Worm (Caenorhabditis elegans) whole organism, L3 larva: ENCODE results near the gene col-3.

Experiments
- R02D3.7 ChIP-seq: fragments of 150-350 bp; optimal IDR thresholded peaks from 2 replicates; lab custom pipeline; 2014; ENCODE audit warnings: missing biosample characterization, missing genetic modification characterization
- ZK546.5 ChIP-seq: sonication (generic microtip); optimal IDR thresholded peaks from 2 replicates; lab custom pipeline; 2017; ENCODE audit warnings: missing biosample characterization, missing genetic modification characterization
- aly-2 ChIP-seq: fragments of 150-350 bp; optimal IDR thresholded peaks from 2 replicates; lab custom pipeline; 2014; ENCODE audit warnings: missing biosample characterization, missing genetic modification characterization
- ama-1 ChIP-seq: fragments of 150-350 bp; optimal IDR thresholded peaks from 2 replicates; lab custom pipeline; 2018
- ceh-16 ChIP-seq: sonication (generic microtip); optimal IDR thresholded peaks from 2 replicates; lab custom pipeline; 2017; ENCODE audit warnings: missing biosample characterization, missing genetic modification characterization
- ceh-28 ChIP-seq: fragments of 150-350 bp; optimal IDR thresholded peaks from 2 replicates; lab custom pipeline; 2014; ENCODE audit warnings: missing biosample characterization, missing genetic modification reagents, missing genetic modification characterization
- ceh-82 ChIP-seq: fragments of 150-350 bp; optimal IDR thresholded peaks from 2 replicates; lab custom pipeline; 2014; ENCODE audit warnings: missing biosample characterization, missing genetic modification characterization
- ceh-9 ChIP-seq: sonication (generic microtip); optimal IDR thresholded peaks from 2 replicates; lab custom pipeline; 2018; ENCODE audit warnings: missing biosample characterization, missing genetic modification characterization
- daf-12 ChIP-seq: fragments of 150-350 bp; optimal IDR thresholded peaks from 2 replicates; lab custom pipeline; 2014; ENCODE audit warnings: missing biosample characterization, missing genetic modification reagents, missing genetic modification characterization
- egl-27 ChIP-seq: sonication (generic microtip); optimal IDR thresholded peaks from 4 replicates; lab custom pipeline; 2017; ENCODE audit warnings: missing biosample characterization, missing genetic modification reagents, missing genetic modification characterization
- elt-1 ChIP-seq: fragments of 150-350 bp; optimal IDR thresholded peaks from 2 replicates; lab custom pipeline; 2014; ENCODE audit warnings: missing biosample characterization, missing genetic modification characterization
- elt-2 ChIP-seq: sonication (generic microtip); optimal IDR thresholded peaks from 2 replicates; lab custom pipeline; 2016; ENCODE audit warnings: missing genetic modification reagents, mild to moderate bottlenecking, missing genetic modification characterization, missing compliant biosample characterization
- elt-3 ChIP-seq, 3 experiments: fragments of 150-350 bp in 1 of 3; sonication (generic microtip) in 2 of 3; optimal IDR thresholded peaks; 2 replicates in 2 of 3; 4 replicates in 1 of 3; lab custom pipeline; 2014 to 2017; ENCODE audit warnings: missing biosample characterization in 3 of 3, missing genetic modification characterization in 3 of 3
- fkh-10 ChIP-seq: sonication (generic microtip); optimal IDR thresholded peaks from 2 replicates; lab custom pipeline; 2017; ENCODE audit warnings: missing biosample characterization, missing genetic modification reagents, missing genetic modification characterization
- fkh-2 ChIP-seq: fragments of 150-350 bp; optimal IDR thresholded peaks from 2 replicates; lab custom pipeline; 2014; ENCODE audit warnings: missing biosample characterization, missing genetic modification reagents, missing genetic modification characterization
- fos-1 ChIP-seq: fragments of 150-350 bp; optimal IDR thresholded peaks from 2 replicates; lab custom pipeline; 2014; ENCODE audit warnings: missing biosample characterization, missing genetic modification characterization
- hmg-11 ChIP-seq: sonication (generic microtip); optimal IDR thresholded peaks from 2 replicates; lab custom pipeline; 2016; ENCODE audit warnings: missing genetic modification characterization, missing compliant biosample characterization
- jun-1 ChIP-seq: fragments of 150-350 bp; optimal IDR thresholded peaks from 2 replicates; lab custom pipeline; 2014; ENCODE audit warnings: missing biosample characterization, missing genetic modification reagents, missing genetic modification characterization
- lin-15B ChIP-seq: fragments of 150-350 bp; optimal IDR thresholded peaks from 2 replicates; lab custom pipeline; 2014; ENCODE audit warnings: missing biosample characterization, missing genetic modification characterization
- lin-39 ChIP-seq: fragments of 150-350 bp; optimal IDR thresholded peaks from 2 replicates; lab custom pipeline; 2018; ENCODE audit warnings: missing biosample characterization, missing genetic modification reagents, missing genetic modification characterization
- lsy-12 ChIP-seq: sonication (generic microtip); optimal IDR thresholded peaks from 2 replicates; lab custom pipeline; 2016; ENCODE audit warnings: mild to moderate bottlenecking, missing genetic modification characterization, missing compliant biosample characterization
- mdl-1 ChIP-seq: fragments of 150-350 bp; optimal IDR thresholded peaks from 2 replicates; lab custom pipeline; 2014; ENCODE audit warnings: missing biosample characterization, missing genetic modification characterization
- mml-1 ChIP-seq: fragments of 150-350 bp; sonication (generic microtip); optimal IDR thresholded peaks from 3 replicates; lab custom pipeline; 2014; ENCODE audit warnings: missing biosample characterization, missing genetic modification characterization
- nfya-1 ChIP-seq: sonication (generic microtip); optimal IDR thresholded peaks from 2 replicates; lab custom pipeline; 2017; ENCODE audit warnings: missing genetic modification characterization, mild to moderate bottlenecking, missing compliant biosample characterization, antibody characterized with exemption, moderate library complexity; ENCODE audit not compliant: insufficient read depth
- nhr-11 ChIP-seq: fragments of 150-350 bp; optimal IDR thresholded peaks from 2 replicates; lab custom pipeline; 2014; ENCODE audit warnings: missing biosample characterization, missing genetic modification characterization
- nhr-23 ChIP-seq: fragments of 150-350 bp; optimal IDR thresholded peaks from 2 replicates; lab custom pipeline; 2014; ENCODE audit warnings: missing biosample characterization, missing genetic modification reagents, missing genetic modification characterization
- nhr-237 ChIP-seq: fragments of 150-350 bp; optimal IDR thresholded peaks from 2 replicates; lab custom pipeline; 2014; ENCODE audit warnings: missing biosample characterization, missing genetic modification characterization
- nhr-25 ChIP-seq: sonication (generic microtip); optimal IDR thresholded peaks from 2 replicates; lab custom pipeline; 2017; ENCODE audit warnings: missing biosample characterization, missing genetic modification characterization
- nhr-28 ChIP-seq: fragments of 150-350 bp; optimal IDR thresholded peaks from 2 replicates; lab custom pipeline; 2014; ENCODE audit warnings: missing biosample characterization, missing genetic modification characterization
- nhr-43 ChIP-seq: sonication (generic microtip); optimal IDR thresholded peaks from 2 replicates; lab custom pipeline; 2016; ENCODE audit warnings: mild to moderate bottlenecking, missing genetic modification characterization, missing compliant biosample characterization; ENCODE audit not compliant: poor library complexity, severe bottlenecking
- nhr-67 ChIP-seq: fragments of 150-350 bp; optimal IDR thresholded peaks from 2 replicates; lab custom pipeline; 2014; ENCODE audit warnings: missing biosample characterization, missing genetic modification characterization
- nhr-76 ChIP-seq: fragments of 150-350 bp; sonication (generic microtip); optimal IDR thresholded peaks from 5 replicates; lab custom pipeline; 2014; ENCODE audit warnings: missing biosample characterization, missing genetic modification characterization
- pha-4 ChIP-seq: fragments of 150-350 bp; optimal IDR thresholded peaks from 2 replicates; lab custom pipeline; 2014; ENCODE audit warnings: missing biosample characterization, missing genetic modification reagents, missing genetic modification characterization
- pqm-1 ChIP-seq: fragments of 150-350 bp; optimal IDR thresholded peaks from 2 replicates; lab custom pipeline; 2017; ENCODE audit warnings: missing biosample characterization, missing genetic modification characterization, inconsistent platforms
- sea-2 ChIP-seq: fragments of 150-350 bp; sonication (generic microtip); optimal IDR thresholded peaks from 4 replicates; lab custom pipeline; 2014; ENCODE audit warnings: missing biosample characterization, missing genetic modification reagents, missing genetic modification characterization
- skn-1 ChIP-seq: fragments of 150-350 bp; optimal IDR thresholded peaks from 2 replicates; lab custom pipeline; 2014; ENCODE audit warnings: missing biosample characterization, missing genetic modification characterization
- snpc-4 ChIP-seq: fragments of 150-350 bp; optimal IDR thresholded peaks from 2 replicates; lab custom pipeline; 2014; ENCODE audit warnings: missing biosample characterization, missing genetic modification characterization
- tbx-2 ChIP-seq: sonication (generic microtip); optimal IDR thresholded peaks from 2 replicates; lab custom pipeline; 2016; ENCODE audit warnings: mild to moderate bottlenecking, missing genetic modification characterization, missing compliant biosample characterization
- unc-39 ChIP-seq: sonication (generic microtip); optimal IDR thresholded peaks from 4 replicates; lab custom pipeline; 2017; ENCODE audit warnings: missing biosample characterization, missing genetic modification characterization
- unc-62 ChIP-seq: fragments of 150-350 bp; sonication (generic microtip); optimal IDR thresholded peaks from 4 replicates; lab custom pipeline; 2014; ENCODE audit warnings: missing biosample characterization, missing genetic modification reagents, missing genetic modification characterization
- zag-1 ChIP-seq: fragments of 150-350 bp; optimal IDR thresholded peaks from 2 replicates; lab custom pipeline; 2014; ENCODE audit warnings: missing biosample characterization, missing genetic modification characterization
- ztf-11 ChIP-seq: fragments of 150-350 bp; optimal IDR thresholded peaks from 2 replicates; lab custom pipeline; 2014; ENCODE audit warnings: missing biosample characterization, missing genetic modification characterization
- ztf-4 ChIP-seq: fragments of 150-350 bp; optimal IDR thresholded peaks from 2 replicates; lab custom pipeline; 2014; ENCODE audit warnings: missing biosample characterization, missing genetic modification characterization

col-3 gene

ce11 chrIV:8793223-8793622 lies 31.4 kb upstream of the col-3 start (continued):
- TF ChIP-seq ceh-9 (tag; lab: Kevin White, UChicago) (no peak), lsy-12 (tag; lab: Kevin White, UChicago) (peak; percentile 11), unc-62 (GFP tag; lab: Kevin White, UChicago) (peak; percentile 8), nhr-237 (tag; lab: Kevin White, UChicago) (no peak), fkh-10 (GFP tag; lab: Kevin White, UChicago) (no peak)
- TF ChIP-seq, all 47 proteins: peak for 16

ce11 chrIV:8794895-8795665 lies 29.5 kb upstream of the col-3 start:
- TF ChIP-seq nhr-237 (tag; lab: Kevin White, UChicago) = no peak
- no peak for TF ChIP-seq fos-1
- peak; percentile 97 for TF ChIP-seq elt-2
- peak; percentile 62 for TF ChIP-seq nhr-43
- TF ChIP-seq ceh-16 = no peak
- TF ChIP-seq nhr-23 (tag; lab: Kevin White, UChicago) = peak; percentile 83
- TF ChIP-seq hmg-11 (tag; lab: Kevin White, UChicago) = peak; percentile 80
- TF ChIP-seq unc-62 (GFP tag; lab: Kevin White, UChicago) = peak; percentile 80
- no peak for TF ChIP-seq fkh-2 (tag; lab: Kevin White, UChicago)
- TF ChIP-seq snpc-4 (tag; lab: Kevin White, UChicago) = peak; percentile 83
- peak; percentile 82 for TF ChIP-seq lsy-12 (tag; lab: Kevin White, UChicago)
- no peak for TF ChIP-seq ama-1 (lab: Kevin White, UChicago)
- TF ChIP-seq elt-3 (tag; optimal IDR thresholded peaks at IDR 0.05; lab: Kevin White, UChicago) = peak in 1 of 3 experiments; percentile 11
- peak; percentile 68 for TF ChIP-seq pha-4 (tag; lab: Kevin White, UChicago)
- TF ChIP-seq lin-39 (tag; lab: Kevin White, UChicago) = peak; percentile 79
- TF ChIP-seq nhr-25 = peak; percentile 88
- peak; percentile 71 for TF ChIP-seq tbx-2 (tag; lab: Kevin White, UChicago)
- TF ChIP-seq nfya-1 (tag; lab: Kevin White, UChicago) = peak; percentile 81
- TF ChIP-seq ceh-82 (tag; lab: Kevin White, UChicago) = peak; percentile 49
- peak; percentile 57 for TF ChIP-seq ceh-28 (tag; lab: Kevin White, UChicago)
- TF ChIP-seq jun-1 (tag; lab: Kevin White, UChicago) = peak; percentile 77
- peak; percentile 53 for TF ChIP-seq egl-27
- TF ChIP-seq elt-1 = peak; percentile 65
- peak; percentile 67 for TF ChIP-seq ztf-4
- TF ChIP-seq R02D3.7 = peak; percentile 46
- peak; percentile 29 for TF ChIP-seq zag-1 (tag; lab: Kevin White, UChicago)
- TF ChIP-seq skn-1 = peak; percentile 12
- peak; percentile 75 for TF ChIP-seq mdl-1 (tag; lab: Kevin White, UChicago)
- TF ChIP-seq daf-12 (tag; lab: Kevin White, UChicago) = peak; percentile 7
- TF ChIP-seq ztf-11 (tag; lab: Kevin White, UChicago) = no peak
- TF ChIP-seq lin-15B = peak; percentile 17
- no peak for TF ChIP-seq nhr-28 (tag; lab: Kevin White, UChicago)
- no peak for TF ChIP-seq mml-1 (tag; lab: Kevin White, UChicago)
- no peak for TF ChIP-seq aly-2 (tag; lab: Kevin White, UChicago)
- no peak for TF ChIP-seq ceh-9 (tag; lab: Kevin White, UChicago)
- no peak for TF ChIP-seq nhr-67 (tag; lab: Kevin White, UChicago)
- peak; percentile 90 for TF ChIP-seq fkh-10 (GFP tag; lab: Kevin White, UChicago)
- peak; percentile 56 for TF ChIP-seq pqm-1
- TF ChIP-seq nhr-11 (tag; lab: Kevin White, UChicago) = no peak

DNA sequence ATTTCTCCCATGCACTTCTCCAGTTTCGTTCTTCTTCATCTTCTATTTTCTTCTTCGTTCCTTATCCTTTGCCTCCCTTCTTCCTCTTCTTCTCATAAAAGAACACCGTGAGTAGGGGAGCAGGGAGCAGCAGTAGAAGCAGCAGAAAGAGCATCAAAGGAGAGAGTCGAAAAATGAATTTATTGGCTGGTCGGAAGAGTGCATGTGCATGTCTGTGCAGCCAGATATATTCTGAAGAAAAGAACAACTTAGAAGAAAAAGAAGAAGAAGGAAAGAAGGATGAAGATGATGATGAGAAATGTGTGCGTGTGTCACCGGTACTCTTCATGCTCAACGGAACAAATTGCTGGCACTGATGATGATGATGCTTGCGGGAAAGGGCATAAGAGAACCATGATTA lies 28.3 kb upstream of the col-3 start:
- no peak for TF ChIP-seq jun-1 (tag; lab: Kevin White, UChicago)
- no peak for TF ChIP-seq daf-12 (tag; lab: Kevin White, UChicago)
- no peak for TF ChIP-seq aly-2 (tag; lab: Kevin White, UChicago)
- no peak for TF ChIP-seq zag-1 (tag; lab: Kevin White, UChicago)
- no peak for TF ChIP-seq nhr-76 (tag; lab: Kevin White, UChicago)
- TF ChIP-seq nhr-237 (tag; lab: Kevin White, UChicago) = no peak
- no peak for TF ChIP-seq nhr-25
- no peak for TF ChIP-seq ztf-11 (tag; lab: Kevin White, UChicago)
- TF ChIP-seq unc-62 (GFP tag; lab: Kevin White, UChicago) = no peak
- TF ChIP-seq lin-39 (tag; lab: Kevin White, UChicago) = peak; percentile 64
- no peak for TF ChIP-seq lsy-12 (tag; lab: Kevin White, UChicago)
- no peak for TF ChIP-seq ceh-9 (tag; lab: Kevin White, UChicago)
- TF ChIP-seq nhr-28 (tag; lab: Kevin White, UChicago) = no peak
- TF ChIP-seq R02D3.7 = no peak
- TF ChIP-seq ceh-82 (tag; lab: Kevin White, UChicago) = no peak
- no peak for TF ChIP-seq lin-15B
- TF ChIP-seq nfya-1 (tag; lab: Kevin White, UChicago) = peak; percentile 66
- no peak for TF ChIP-seq elt-3 (tag; optimal IDR thresholded peaks at IDR 0.05; lab: Kevin White, UChicago)
- TF ChIP-seq elt-2 = no peak
- no peak for TF ChIP-seq fos-1
- no peak for TF ChIP-seq sea-2
- no peak for TF ChIP-seq skn-1
- TF ChIP-seq ZK546.5 (tag; lab: Kevin White, UChicago) = no peak
- no peak for TF ChIP-seq unc-39 (tag; lab: Kevin White, UChicago)
- peak; percentile 68 for TF ChIP-seq fkh-10 (GFP tag; lab: Kevin White, UChicago)
- TF ChIP-seq ztf-4 = no peak
- peak; percentile 41 for TF ChIP-seq snpc-4 (tag; lab: Kevin White, UChicago)
- peak; percentile 26 for TF ChIP-seq hmg-11 (tag; lab: Kevin White, UChicago)
- no peak for TF ChIP-seq ama-1 (lab: Kevin White, UChicago)
- TF ChIP-seq ceh-28 (tag; lab: Kevin White, UChicago) = no peak
- no peak for TF ChIP-seq egl-27
- TF ChIP-seq ceh-16 = no peak
- no peak for TF ChIP-seq fkh-2 (tag; lab: Kevin White, UChicago)
- TF ChIP-seq nhr-67 (tag; lab: Kevin White, UChicago) = no peak
- no peak for TF ChIP-seq mml-1 (tag; lab: Kevin White, UChicago)
